Worm (Caenorhabditis elegans): ENCODE measurements around the gene W03C9.6.

- no peak for TF ChIP-seq elt-1 (tag; optimal IDR thresholded peaks at IDR 0.05; ENCODE audit: borderline replicate concordance, insufficient read depth)
- TF ChIP-seq snpc-4 (tag; optimal IDR thresholded peaks at IDR 0.05): no peak
- TF ChIP-seq nhr-76 (tag; optimal IDR thresholded peaks at IDR 0.05): no peak
- no peak for TF ChIP-seq pha-4 (tag; optimal IDR thresholded peaks at IDR 0.05)
Observed at ce11 chrII:11935266-11935665, 19.0 kb upstream of the W03C9.6 start, which contains the start of gene lin-29.
